Fruit fly (Drosophila melanogaster) whole organism, prepupa: ENCODE data around the gene Coq2.

Experiments used
- CG4318 ChIP-seq: fragments of 200-800 bp; sonication (Bioruptor generic); optimal IDR thresholded peaks from 3 replicates; lab custom pipeline; 2017; ENCODE audit warnings: missing biosample characterization, mild to moderate bottlenecking, missing genetic modification characterization
- CG6163 ChIP-seq: fragments of 200-800 bp; sonication (Bioruptor generic); IDR thresholded peaks from 3 replicates; pipeline ENCODE4 v1.3.6; 2022; ENCODE audit warnings: missing biosample characterization, missing genetic modification characterization
- CG7368 ChIP-seq: fragments of 200-800 bp; sonication (Bioruptor generic); optimal IDR thresholded peaks from 3 replicates; lab custom pipeline; 2016; ENCODE audit warnings: missing biosample characterization, missing genetic modification characterization
- CG8119 ChIP-seq: fragments of 200-800 bp; sonication (Bioruptor generic); IDR thresholded peaks from 3 replicates; pipeline ENCODE4 v1.3.6; 2022; ENCODE audit warnings: missing biosample characterization, missing genetic modification characterization
- Eip75B ChIP-seq: fragments of 200-800 bp; sonication (Bioruptor generic); optimal IDR thresholded peaks from 3 replicates; lab custom pipeline; 2016; ENCODE audit warnings: missing biosample characterization, missing genetic modification characterization
- Ets96B ChIP-seq: fragments of 200-800 bp; optimal IDR thresholded peaks from 2 replicates; lab custom pipeline; 2019; ENCODE audit warnings: missing biosample characterization, mild to moderate bottlenecking, missing genetic modification characterization, moderate library complexity
- Hr39 ChIP-seq: fragments of 200-800 bp; sonication (Bioruptor generic); optimal IDR thresholded peaks from 2 replicates; lab custom pipeline; 2016; ENCODE audit warnings: missing biosample characterization, missing genetic modification characterization
- OdsH ChIP-seq: fragments of 200-800 bp; sonication (Bioruptor generic); optimal IDR thresholded peaks from 3 replicates; lab custom pipeline; 2016; ENCODE audit warnings: missing biosample characterization, missing genetic modification characterization
- Smox ChIP-seq: fragments of 200-800 bp; sonication (Bioruptor generic); optimal IDR thresholded peaks from 3 replicates; lab custom pipeline; 2016; ENCODE audit warnings: missing biosample characterization, missing genetic modification characterization
- Sox102F ChIP-seq: fragments of 200-800 bp; sonication (Bioruptor generic); optimal IDR thresholded peaks from 2 replicates; lab custom pipeline; 2016; ENCODE audit warnings: missing biosample characterization, mild to moderate bottlenecking, missing genetic modification characterization
- fd59A ChIP-seq: fragments of 200-800 bp; sonication (Bioruptor generic); optimal IDR thresholded peaks from 2 replicates; lab custom pipeline; 2017; ENCODE audit warnings: missing biosample characterization, mild to moderate bottlenecking, missing genetic modification characterization, missing genetic modification reagents

dm6 chr3R:8275031-8275430, 41.3 kb downstream of the Coq2 start:
- TF ChIP-seq Eip75B (GFP tag; lab: Kevin White, UChicago) (no peak), fd59A (GFP tag; lab: Kevin White, UChicago) (no peak), CG7368 (GFP tag; lab: Kevin White, UChicago) (no peak), CG4318 (GFP tag; lab: Kevin White, UChicago) (no peak), CG8119 (GFP tag; lab: Robert Waterston, UW) (no peak), CG6163 (GFP tag; lab: Robert Waterston, UW) (no peak), Ets96B (no peak), Smox (no peak), Sox102F (no peak), Hr39 (GFP tag; lab: Kevin White, UChicago) (no peak), OdsH (GFP tag; lab: Kevin White, UChicago) (no peak)
